Fruit fly (Drosophila melanogaster): ENCODE results near the gene Socs16D.

Gene Socs16D

DNA sequence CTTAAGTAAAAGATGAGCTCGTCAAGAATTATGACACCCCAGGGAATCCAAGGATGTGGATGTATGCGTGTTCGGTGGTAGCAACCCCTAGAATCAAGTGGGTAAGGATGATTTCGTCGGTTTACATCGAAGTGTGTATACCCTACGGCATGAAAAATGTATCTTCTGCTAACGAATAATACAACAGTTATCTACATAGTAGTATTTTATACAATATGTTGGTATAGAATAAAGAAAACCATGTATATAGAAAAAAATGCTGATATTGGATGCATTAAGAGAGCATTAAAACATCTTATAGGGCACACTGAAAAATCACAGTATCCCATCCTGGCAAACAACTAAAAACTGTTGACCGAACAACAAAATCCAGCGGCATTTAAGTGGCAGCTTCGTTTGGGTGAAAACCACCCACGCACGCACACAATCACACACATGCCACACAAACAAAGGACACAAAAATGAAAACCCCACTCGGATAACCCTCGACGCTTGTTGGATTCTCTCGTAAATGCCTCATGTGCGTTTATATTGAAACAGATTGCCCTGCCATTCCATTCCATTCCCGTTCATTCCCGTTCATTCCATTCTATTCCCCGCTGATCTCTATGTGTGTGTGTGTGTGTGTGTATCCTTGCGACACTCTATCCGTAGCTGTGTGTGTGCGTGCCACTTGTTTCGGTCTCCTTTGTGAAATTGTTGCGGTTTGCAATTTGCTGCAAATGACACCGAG, 28.1 kb downstream of the Socs16D start (continued):
- peak; percentile 3 for TF ChIP-seq Hr3 (GFP tag; optimal IDR thresholded peaks at IDR 0.05)
- peak; percentile 13 for TF ChIP-seq ind (GFP tag; optimal IDR thresholded peaks at IDR 0.05)
- TF ChIP-seq NC2α (GFP tag; optimal IDR thresholded peaks at IDR 0.05), result no peak
- no peak for TF ChIP-seq zen (tag; optimal IDR thresholded peaks at IDR 0.05)
- no peak for TF ChIP-seq Dip3 (GFP tag; optimal IDR thresholded peaks at IDR 0.05)
- no peak for TF ChIP-seq Fer2 (tag; optimal IDR thresholded peaks at IDR 0.05)
- TF ChIP-seq onecut (GFP tag; IDR thresholded peaks at IDR 0.05), result 0 out of 2 replicates have a peak, but pooled peaks have one; percentile 10

dm6 chrX:17790710-17791109, 36.7 kb downstream of the Socs16D start, which contains the start of gene OdsH:
Gene OdsH (plus strand): TSS chrX:17791010.
- TF ChIP-seq h (optimal IDR thresholded peaks at IDR 0.05), result no peak

DNA sequence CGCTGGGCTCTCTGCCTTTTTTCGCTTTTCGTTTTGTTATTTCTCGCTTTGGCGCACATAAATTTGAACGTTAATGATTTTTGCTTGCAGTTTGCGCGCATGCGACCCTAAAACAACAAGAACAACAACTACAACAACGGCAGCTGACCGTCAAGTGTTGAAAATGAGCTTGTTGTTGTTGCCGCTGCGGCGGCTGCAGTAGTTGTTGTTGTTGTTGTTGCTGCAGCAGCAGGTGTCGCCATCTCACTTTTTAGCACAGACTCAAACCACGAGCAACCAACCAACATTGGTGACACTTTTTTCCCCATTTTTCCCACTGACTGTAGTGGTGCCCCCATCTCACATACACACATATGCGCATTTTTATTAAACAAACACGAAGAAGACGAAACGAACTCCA, 37.3 kb downstream of the Socs16D start:
- no peak for TF ChIP-seq Dad (GFP tag; optimal IDR thresholded peaks at IDR 0.05)
- TF ChIP-seq cg (GFP tag; optimal IDR thresholded peaks at IDR 0.05), result peak; percentile 27
- peak; percentile 98 for TF ChIP-seq CG4360 (GFP tag; IDR thresholded peaks at IDR 0.05)
- peak; percentile 56 for TF ChIP-seq CG17385 (GFP tag; optimal IDR thresholded peaks at IDR 0.05)
- peak; percentile 2 for TF ChIP-seq pita (GFP tag; optimal IDR thresholded peaks at IDR 0.05)
- peak; percentile 63 for TF ChIP-seq Nf-YB (GFP tag; optimal IDR thresholded peaks at IDR 0.05)
- no peak for TF ChIP-seq Atf3 (GFP tag; optimal IDR thresholded peaks at IDR 0.05)

DNA sequence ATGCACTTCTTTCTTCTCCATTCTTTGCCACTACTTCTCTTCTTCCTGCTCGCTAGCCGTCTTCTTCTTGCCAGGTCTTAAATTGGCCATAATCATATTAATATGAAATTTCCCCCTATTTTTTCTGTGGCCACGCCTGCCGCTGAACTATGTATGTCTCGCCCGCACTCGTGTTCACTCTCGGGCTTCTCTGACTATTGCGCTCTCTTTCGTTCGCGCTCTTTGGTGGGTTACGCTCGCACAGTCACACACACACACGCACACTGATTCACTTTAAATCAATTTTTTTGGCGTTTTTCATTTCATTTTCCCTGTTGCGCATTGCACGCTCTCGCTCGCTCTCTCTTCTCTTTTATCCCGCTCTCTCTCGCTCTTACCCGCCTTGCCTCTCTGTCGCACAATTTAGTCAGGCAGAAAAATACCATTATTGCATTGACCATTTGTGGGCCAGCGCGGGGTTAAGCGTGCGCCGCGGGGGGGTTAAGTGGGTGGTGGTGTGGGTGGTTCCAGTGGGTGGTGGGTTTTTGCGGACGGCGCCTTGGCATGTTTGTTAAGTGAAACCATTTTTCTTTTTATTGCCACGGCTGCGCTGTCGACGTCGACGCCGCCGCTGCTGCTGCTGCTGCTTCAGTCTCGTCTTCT, 37.8 kb downstream of the Socs16D start:
- TF ChIP-seq chn (GFP tag; optimal IDR thresholded peaks at IDR 0.05), result peak; percentile 26
- peak; percentile 84 for TF ChIP-seq Adf1 (GFP tag; IDR thresholded peaks at IDR 0.05)
- TF ChIP-seq oc (tag; optimal IDR thresholded peaks at IDR 0.05), result peak; percentile 35
- no peak for TF ChIP-seq Dll (GFP tag; IDR thresholded peaks at IDR 0.05; ENCODE audit: partially characterized antibody)
- TF ChIP-seq bbx (GFP tag; IDR thresholded peaks at IDR 0.05; ENCODE audit: partially characterized antibody), result no peak
- TF ChIP-seq dan (GFP tag; IDR thresholded peaks at IDR 0.05), result no peak
- TF ChIP-seq CG17385 (GFP tag; optimal IDR thresholded peaks at IDR 0.05), result peak; percentile 71
- TF ChIP-seq HLH54F (GFP tag; optimal IDR thresholded peaks at IDR 0.05), result no peak
- no peak for TF ChIP-seq Atf3 (GFP tag; optimal IDR thresholded peaks at IDR 0.05)
- no peak for TF ChIP-seq Rx (GFP tag; IDR thresholded peaks at IDR 0.05)
- TF ChIP-seq Ets65A (GFP tag), result peak; percentile 10
- TF ChIP-seq Lhr (GFP tag; optimal IDR thresholded peaks at IDR 0.05), result no peak
- peak; percentile 89 for TF ChIP-seq scrt (GFP tag; optimal IDR thresholded peaks at IDR 0.05)
- peak; percentile 87 for TF ChIP-seq ewg (GFP tag; optimal IDR thresholded peaks at IDR 0.05)
- TF ChIP-seq Med (GFP tag), result no peak
- peak; percentile 3; the same call in 1 of the 2 replicates for TF ChIP-seq slbo (GFP tag; IDR thresholded peaks at IDR 0.05)
- no peak for TF ChIP-seq E2f2 (GFP tag; IDR thresholded peaks at IDR 0.05)
- peak; percentile 78; the same call in 1 of the 2 replicates for TF ChIP-seq Nf-YA (GFP tag; IDR thresholded peaks at IDR 0.05)
- TF ChIP-seq CoRest (tag; optimal IDR thresholded peaks at IDR 0.05), result peak; percentile 58
- no peak for TF ChIP-seq grn (GFP tag; optimal IDR thresholded peaks at IDR 0.05)
- TF ChIP-seq sob (GFP tag; IDR thresholded peaks at IDR 0.05), result no peak
- TF ChIP-seq seq (GFP tag; IDR thresholded peaks at IDR 0.05), result peak; percentile 71
- TF ChIP-seq CG7357 (GFP tag; IDR thresholded peaks at IDR 0.05), result no peak
- peak; percentile 6 for TF ChIP-seq nerfin-1 (tag; optimal IDR thresholded peaks at IDR 0.05)
- peak; percentile 88 for TF ChIP-seq sqz (GFP tag; optimal IDR thresholded peaks at IDR 0.05)
- no peak for TF ChIP-seq pzg (GFP tag; optimal IDR thresholded peaks at IDR 0.05)
- no peak for TF ChIP-seq Neu2 (GFP tag; optimal IDR thresholded peaks at IDR 0.05; ENCODE audit: borderline replicate concordance)
- peak; percentile 5 for TF ChIP-seq Abd-B (GFP tag; optimal IDR thresholded peaks at IDR 0.05)
- peak; percentile 87 for TF ChIP-seq cg (GFP tag; optimal IDR thresholded peaks at IDR 0.05)
- no peak for TF ChIP-seq eve (GFP tag; optimal IDR thresholded peaks at IDR 0.05)
- 0 out of 2 replicates have a peak, but pooled peaks have one; percentile 19 for TF ChIP-seq Scr (GFP tag; IDR thresholded peaks at IDR 0.05; ENCODE audit: partially characterized antibody)
- no peak for TF ChIP-seq fd3F (GFP tag; optimal IDR thresholded peaks at IDR 0.05)
